Worm (Caenorhabditis elegans) whole organism, L1 larva: ENCODE data around the gene K08D8.1.
A peak's percentile ranks its signal among the peaks of the same experiment; 100 is the strongest.

ENCODE experiments used
- C34B4.2 ChIP-seq: sonication (generic microtip); optimal IDR thresholded peaks from 2 replicates; lab custom pipeline; 2017; ENCODE audit warnings: mild to moderate bottlenecking, missing genetic modification characterization, missing compliant biosample characterization
- Y116A8C.19 ChIP-seq: sonication (generic microtip); optimal IDR thresholded peaks from 2 replicates; lab custom pipeline; 2016; ENCODE audit warnings: missing compliant biosample characterization, missing genetic modification characterization, borderline replicate concordance
- alr-1 ChIP-seq: fragments of 200-800 bp; sonication (Bioruptor generic); optimal IDR thresholded peaks from 2 replicates; lab custom pipeline; 2018; ENCODE audit warnings: borderline replicate concordance, mild to moderate bottlenecking, missing genetic modification characterization, missing compliant biosample characterization
- aly-2 ChIP-seq: fragments of 150-350 bp; optimal IDR thresholded peaks from 2 replicates; lab custom pipeline; 2014; ENCODE audit warnings: missing biosample characterization, missing genetic modification characterization
- ceh-8 ChIP-seq: fragments of 200-800 bp; sonication (Bioruptor generic); optimal IDR thresholded peaks from 2 replicates; lab custom pipeline; 2018; ENCODE audit warnings: mild to moderate bottlenecking, missing genetic modification characterization, moderate library complexity, missing compliant biosample characterization
- ceh-82 ChIP-seq, 3 experiments: fragments of 150-350 bp in 1 of 3; sonication (generic microtip) in 2 of 3; optimal IDR thresholded peaks; 2 replicates each; lab custom pipeline; 2014 to 2017; ENCODE audit warnings: missing biosample characterization in 3 of 3, missing genetic modification characterization in 3 of 3
- ceh-88 ChIP-seq: fragments of 200-800 bp; sonication (Bioruptor generic); IDR thresholded peaks from 2 replicates; pipeline ENCODE4 v1.3.6; 2022; ENCODE audit warnings: missing genetic modification characterization, missing compliant biosample characterization
- efl-3 ChIP-seq: fragments of 200-800 bp; sonication (Bioruptor generic); optimal IDR thresholded peaks from 2 replicates; lab custom pipeline; 2018; ENCODE audit warnings: mild to moderate bottlenecking, missing genetic modification characterization, missing compliant biosample characterization
- egl-27 ChIP-seq, 2 experiments: fragments of 150-350 bp in 1 of 2; sonication (generic microtip); optimal IDR thresholded peaks; 3 replicates each; lab custom pipeline; 2017 to 2018; ENCODE audit warnings: missing biosample characterization in 2 of 2, missing genetic modification characterization in 2 of 2, missing genetic modification reagents in 2 of 2
- elt-2 ChIP-seq: sonication (generic microtip); optimal IDR thresholded peaks from 2 replicates; lab custom pipeline; 2016; ENCODE audit warnings: missing genetic modification characterization, mild to moderate bottlenecking, inconsistent platforms, missing compliant biosample characterization, missing genetic modification reagents
- fkh-8 ChIP-seq: sonication (generic microtip); optimal IDR thresholded peaks from 2 replicates; lab custom pipeline; 2016; ENCODE audit warnings: mild to moderate bottlenecking, missing genetic modification characterization, missing compliant biosample characterization
- grh-1 ChIP-seq: fragments of 200-800 bp; sonication (Bioruptor generic); IDR thresholded peaks from 2 replicates; pipeline ENCODE4 v1.3.6; 2022; ENCODE audit warnings: missing genetic modification reagents, missing genetic modification characterization, missing compliant biosample characterization
- hlh-4 ChIP-seq: sonication (generic microtip); optimal IDR thresholded peaks from 2 replicates; lab custom pipeline; 2016; ENCODE audit warnings: mild to moderate bottlenecking, missing genetic modification characterization, missing compliant biosample characterization
- irx-1 ChIP-seq: sonication (generic microtip); optimal IDR thresholded peaks from 2 replicates; lab custom pipeline; 2016; ENCODE audit warnings: missing genetic modification characterization, missing compliant biosample characterization
- isw-1 ChIP-seq: fragments of 200-800 bp; sonication (Bioruptor generic); IDR thresholded peaks from 2 replicates; pipeline ENCODE4 v1.3.6; 2022; ENCODE audit warnings: missing genetic modification characterization, missing compliant biosample characterization
- lin-13 ChIP-seq: fragments of 150-350 bp; optimal IDR thresholded peaks from 2 replicates; lab custom pipeline; 2014; ENCODE audit warnings: missing biosample characterization, missing genetic modification reagents, missing genetic modification characterization
- lin-14 ChIP-seq: fragments of 200-800 bp; sonication (Bioruptor generic); optimal IDR thresholded peaks from 2 replicates; lab custom pipeline; 2018; ENCODE audit warnings: mild to moderate bottlenecking, missing genetic modification characterization, moderate library complexity, missing compliant biosample characterization
- mep-1 ChIP-seq: fragments of 150-350 bp; optimal IDR thresholded peaks from 2 replicates; lab custom pipeline; 2014; ENCODE audit warnings: missing biosample characterization, missing genetic modification characterization
- nhr-12 ChIP-seq: sonication (generic microtip); optimal IDR thresholded peaks from 2 replicates; lab custom pipeline; 2017; ENCODE audit warnings: missing biosample characterization, missing genetic modification characterization
- nhr-20 ChIP-seq: sonication (generic microtip); optimal IDR thresholded peaks from 2 replicates; lab custom pipeline; 2016; ENCODE audit warnings: mild to moderate bottlenecking, missing genetic modification characterization, missing compliant biosample characterization
- nhr-47 ChIP-seq: sonication (generic microtip); optimal IDR thresholded peaks from 2 replicates; lab custom pipeline; 2016; ENCODE audit warnings: mild to moderate bottlenecking, missing genetic modification characterization, moderate library complexity, missing compliant biosample characterization
- nhr-71 ChIP-seq: sonication (generic microtip); optimal IDR thresholded peaks from 2 replicates; lab custom pipeline; 2016; ENCODE audit warnings: mild to moderate bottlenecking, missing genetic modification characterization, moderate library complexity, missing compliant biosample characterization
- nhr-77 ChIP-seq: fragments of 150-350 bp; optimal IDR thresholded peaks from 2 replicates; lab custom pipeline; 2014; ENCODE audit warnings: missing biosample characterization, missing genetic modification characterization
- nhr-90 ChIP-seq: sonication (generic microtip); optimal IDR thresholded peaks from 2 replicates; lab custom pipeline; 2016; ENCODE audit warnings: mild to moderate bottlenecking, missing genetic modification characterization, missing compliant biosample characterization; ENCODE audit not compliant: poor library complexity
- pqm-1 ChIP-seq: sonication (generic microtip); optimal IDR thresholded peaks from 3 replicates; lab custom pipeline; 2017; ENCODE audit warnings: missing biosample characterization, missing genetic modification characterization
- sox-4 ChIP-seq: sonication (generic microtip); optimal IDR thresholded peaks from 2 replicates; lab custom pipeline; 2016; ENCODE audit warnings: missing genetic modification characterization, missing compliant biosample characterization
- sup-37 ChIP-seq: fragments of 200-800 bp; sonication (Bioruptor generic); optimal IDR thresholded peaks from 2 replicates; lab custom pipeline; 2018; ENCODE audit warnings: mild to moderate bottlenecking, missing genetic modification characterization, missing compliant biosample characterization
- tlp-1 ChIP-seq: fragments of 150-350 bp; optimal IDR thresholded peaks from 2 replicates; lab custom pipeline; 2014; ENCODE audit warnings: missing biosample characterization, missing genetic modification characterization
- unc-30 ChIP-seq: sonication (generic microtip); optimal IDR thresholded peaks from 2 replicates; lab custom pipeline; 2017; ENCODE audit warnings: missing biosample characterization, missing genetic modification characterization
- unc-62 ChIP-seq: fragments of 150-350 bp; optimal IDR thresholded peaks from 2 replicates; lab custom pipeline; 2014; ENCODE audit warnings: missing biosample characterization, missing genetic modification reagents, missing genetic modification characterization
- xbp-1 ChIP-seq: sonication (generic microtip); optimal IDR thresholded peaks from 2 replicates; lab custom pipeline; 2016; ENCODE audit warnings: missing genetic modification characterization, missing compliant biosample characterization
- ztf-11 ChIP-seq, 2 experiments: sonication (generic microtip); optimal IDR thresholded peaks; 2 replicates each; lab custom pipeline; 2016 to 2017; ENCODE audit warnings: missing genetic modification characterization in 2 of 2, missing biosample characterization in 1 of 2, missing compliant biosample characterization in 1 of 2

K08D8.1 gene

DNA sequence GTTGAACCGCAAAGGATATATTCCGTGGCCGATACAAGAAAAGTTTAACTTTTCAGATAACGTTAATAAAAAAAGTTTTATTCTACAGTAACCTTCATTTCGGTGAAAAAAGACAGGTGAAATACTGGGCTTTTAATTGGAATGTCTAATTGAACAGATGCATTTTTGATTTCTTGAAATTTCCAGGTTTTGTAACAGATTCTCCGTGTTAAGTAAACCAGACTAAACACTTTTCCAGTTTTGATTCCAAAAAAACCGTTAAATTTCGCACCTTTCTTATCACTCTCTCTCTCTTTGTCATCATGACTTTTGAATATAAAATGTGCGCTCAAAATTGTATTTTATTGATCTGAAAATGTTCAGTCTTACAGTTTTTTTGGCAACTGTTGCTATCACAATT, 26.0 kb downstream of the K08D8.1 start, which contains the start of gene C32H11.3:
Gene C32H11.3, plus strand, starts transcription at position 301 of the 400 bp plus-strand sequence.
- peak; percentile 46 for TF ChIP-seq hlh-4
- TF ChIP-seq pqm-1 (tag; lab: Kevin White, UChicago), result no peak

DNA sequence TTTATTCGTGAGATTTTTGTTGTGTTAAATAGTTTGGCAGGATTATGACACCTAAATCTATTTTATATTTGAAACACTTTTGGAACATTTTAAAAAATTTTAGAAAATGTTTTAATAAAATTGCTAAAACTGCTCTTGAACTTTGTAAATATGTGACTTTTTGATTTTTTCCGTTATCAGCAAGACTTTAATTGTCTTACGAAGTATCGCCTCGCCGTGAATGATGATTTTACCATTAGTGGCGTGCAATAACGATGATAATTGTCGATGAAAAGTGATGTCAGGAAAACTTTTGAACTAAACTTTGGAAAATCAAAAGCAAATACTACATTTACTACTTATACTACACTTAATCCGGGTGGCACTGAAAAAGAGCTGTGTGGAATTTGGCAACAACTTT, 28.3 kb downstream of the K08D8.1 start:
- TF ChIP-seq lin-13 (no peak), pqm-1 (tag; lab: Kevin White, UChicago) (no peak), sup-37 (GFP tag; lab: Kevin White, UChicago) (no peak), unc-30 (no peak), sox-4 (tag; lab: Kevin White, UChicago) (no peak), xbp-1 (tag; lab: Kevin White, UChicago) (no peak), fkh-8 (no peak), ceh-8 (no peak), ceh-88 (no peak), ceh-82 (tag; optimal IDR thresholded peaks at IDR 0.05; lab: Kevin White, UChicago) (no peak), hlh-4 (no peak), alr-1 (tag; lab: Kevin White, UChicago) (no peak), Y116A8C.19 (no peak), nhr-20 (tag; lab: Kevin White, UChicago) (no peak)
- TF ChIP-seq, all 84 proteins: peak for 0

DNA sequence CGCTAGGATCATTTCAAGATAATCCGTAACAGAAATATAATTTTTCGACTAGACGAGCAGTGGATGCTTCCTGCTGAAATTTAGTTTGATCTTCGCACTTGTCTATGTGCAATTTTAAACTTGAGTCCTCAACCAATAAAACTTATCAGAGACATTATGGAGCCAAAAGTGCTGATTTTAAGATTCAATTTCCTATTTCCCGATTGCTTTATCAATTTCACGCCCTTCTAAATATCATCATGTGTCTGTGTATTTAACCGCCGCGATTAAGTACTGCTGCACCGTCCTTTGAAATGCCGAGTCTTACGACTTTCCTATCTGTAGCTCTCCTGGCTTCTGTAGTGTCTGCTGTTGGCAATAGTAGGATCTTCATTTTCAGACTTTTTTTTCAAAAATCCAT, 28.7 kb downstream of the K08D8.1 start, which contains the start of gene C32H11.4:
Gene C32H11.4, plus strand, starts transcription at position 238 of the 400 bp plus-strand sequence.
- TF ChIP-seq elt-2 (tag; lab: Kevin White, UChicago) (peak; percentile 89), lin-14 (no peak), xbp-1 (tag; lab: Kevin White, UChicago) (no peak)

DNA sequence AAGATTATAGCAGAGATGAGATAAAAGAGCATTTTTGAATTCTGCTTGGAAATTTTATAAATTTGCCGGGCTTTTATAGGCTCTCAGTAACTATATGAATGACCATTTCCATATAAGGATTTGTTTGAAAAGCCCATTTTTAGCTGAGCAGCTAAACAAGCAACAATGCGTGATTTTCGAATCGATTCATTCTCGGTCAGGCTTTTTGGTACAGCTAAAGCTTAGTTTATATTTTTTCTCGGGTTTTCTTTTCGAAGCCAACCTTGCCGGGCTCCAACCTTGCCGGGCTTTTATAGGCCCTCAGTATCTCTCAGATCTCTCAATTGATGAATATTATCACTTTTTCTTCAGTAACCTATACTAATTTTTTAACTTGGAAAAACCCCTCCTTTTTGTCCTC, 32.0 kb downstream of the K08D8.1 start, which contains the start of gene srlf-4:
Gene srlf-4, minus strand, starts transcription at position 101 of the 400 bp plus-strand sequence.
- no peak for TF ChIP-seq nhr-77 (tag; lab: Kevin White, UChicago)
- TF ChIP-seq elt-2 (tag; lab: Kevin White, UChicago), result no peak
- TF ChIP-seq aly-2 (tag; lab: Kevin White, UChicago), result no peak
- no peak for TF ChIP-seq egl-27 (tag; optimal IDR thresholded peaks at IDR 0.05; lab: Kevin White, UChicago)
- no peak for TF ChIP-seq efl-3 (GFP tag; lab: Kevin White, UChicago)
- no peak for TF ChIP-seq C34B4.2 (tag; lab: Kevin White, UChicago)
- TF ChIP-seq isw-1, result no peak
- no peak for TF ChIP-seq xbp-1 (tag; lab: Kevin White, UChicago)
- TF ChIP-seq nhr-12, result no peak

DNA sequence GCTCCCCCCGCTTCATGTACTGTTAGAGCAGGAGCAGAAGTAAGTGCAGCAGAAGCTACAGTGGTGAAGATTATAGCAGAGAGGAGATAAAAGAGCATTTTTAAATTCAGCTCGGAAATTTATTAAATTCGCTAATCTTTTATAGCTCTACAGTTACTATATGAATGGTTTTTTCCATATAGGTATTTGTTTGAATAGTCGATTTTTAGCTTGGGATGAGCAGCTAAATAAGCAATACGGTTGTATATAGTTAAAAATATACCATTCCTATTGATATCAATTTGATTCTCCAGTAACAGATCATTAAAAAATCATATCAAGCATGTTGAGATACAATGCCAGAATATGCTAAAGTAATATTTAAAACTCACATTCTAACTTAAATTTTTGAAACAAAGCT, 34.3 kb downstream of the K08D8.1 start, which contains the start of gene srlf-5:
Gene srlf-5, minus strand, starts transcription at position 101 of the 400 bp plus-strand sequence.
- no peak for TF ChIP-seq sox-4 (tag; lab: Kevin White, UChicago)
- TF ChIP-seq fkh-8, result no peak
- no peak for TF ChIP-seq unc-62 (GFP tag; lab: Kevin White, UChicago)
- no peak for TF ChIP-seq nhr-47 (tag; lab: Kevin White, UChicago)
- no peak for TF ChIP-seq irx-1 (tag; lab: Kevin White, UChicago)
- no peak for TF ChIP-seq nhr-77 (tag; lab: Kevin White, UChicago)

DNA sequence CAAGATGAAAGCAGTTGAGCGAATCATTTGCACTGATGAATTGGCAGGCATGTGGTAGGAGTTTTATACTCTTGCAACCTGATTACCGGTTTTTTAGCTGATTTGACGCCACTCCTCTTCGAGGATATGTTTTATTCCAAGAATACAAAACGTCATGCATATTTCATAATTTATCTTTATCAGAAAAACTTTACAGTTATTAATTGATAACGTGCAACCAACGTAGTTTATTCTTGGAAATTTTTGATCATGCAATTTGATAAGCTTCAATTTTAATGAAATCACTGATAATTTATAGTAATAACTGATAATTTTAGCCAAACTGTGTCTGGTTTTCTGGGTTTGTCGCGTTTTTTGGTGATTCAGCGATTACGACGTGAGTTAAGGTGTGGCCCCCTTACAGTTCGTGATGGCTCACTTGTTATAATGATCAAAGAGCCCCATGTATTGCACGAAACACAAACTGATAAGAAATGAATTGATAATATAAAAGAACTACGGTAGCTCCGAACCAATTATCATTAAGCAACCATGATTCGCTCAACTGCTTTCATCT, 44.0 kb downstream of the K08D8.1 start, which contains the start of the genes cld-1 and dod-21:
Gene cld-1, minus strand, starts transcription at position 51 of the 556 bp plus-strand sequence.
Gene dod-21, plus strand, starts transcription at position 518 of the 556 bp plus-strand sequence.
- TF ChIP-seq tlp-1 (tag; lab: Kevin White, UChicago), result peak; percentile 66
- no peak for TF ChIP-seq grh-1
- peak; percentile 40 for TF ChIP-seq nhr-71 (tag; lab: Kevin White, UChicago)
- TF ChIP-seq nhr-77 (tag; lab: Kevin White, UChicago), result no peak
- TF ChIP-seq nhr-20 (tag; lab: Kevin White, UChicago), result peak; percentile 14
- TF ChIP-seq pqm-1 (tag; lab: Kevin White, UChicago), result peak; percentile 5
- TF ChIP-seq elt-2 (tag; lab: Kevin White, UChicago), result peak; percentile 100
- peak; percentile 28 for TF ChIP-seq nhr-90 (tag; lab: Kevin White, UChicago)
- no peak for TF ChIP-seq ztf-11 (tag; optimal IDR thresholded peaks at IDR 0.05; lab: Kevin White, UChicago)
- TF ChIP-seq mep-1, result no peak
